Fruit fly (Drosophila melanogaster) whole organism, adult: ENCODE data around the gene mthl14.

Experiments used
- CG12768 ChIP-seq: fragments of 200-800 bp; sonication (Bioruptor generic); optimal IDR thresholded peaks from 2 replicates; lab custom pipeline; 2017; ENCODE audit warnings: missing biosample characterization, missing genetic modification characterization, mild to moderate bottlenecking, moderate library complexity, missing genetic modification reagents
- CG14711 ChIP-seq: fragments of 200-800 bp; sonication (Bioruptor generic); optimal IDR thresholded peaks from 2 replicates; lab custom pipeline; 2018; ENCODE audit warnings: missing biosample characterization, mild to moderate bottlenecking, missing genetic modification characterization, moderate library complexity
- CG1620 ChIP-seq: fragments of 200-800 bp; sonication (Bioruptor generic); optimal IDR thresholded peaks from 2 replicates; lab custom pipeline; 2016; ENCODE audit warnings: missing biosample characterization, missing genetic modification characterization
- CG33017 ChIP-seq: fragments of 200-800 bp; sonication (Bioruptor generic); optimal IDR thresholded peaks from 2 replicates; lab custom pipeline; 2018; ENCODE audit warnings: missing biosample characterization, mild to moderate bottlenecking, missing genetic modification characterization, moderate library complexity
- CG5204 ChIP-seq: fragments of 200-800 bp; sonication (Bioruptor generic); optimal IDR thresholded peaks from 2 replicates; lab custom pipeline; 2016; ENCODE audit warnings: missing biosample characterization, missing genetic modification characterization
- Hr96 ChIP-seq: fragments of 200-800 bp; sonication (Bioruptor generic); optimal IDR thresholded peaks from 2 replicates; lab custom pipeline; 2016; ENCODE audit warnings: missing biosample characterization, missing genetic modification characterization
- bab1 ChIP-seq: fragments of 200-800 bp; sonication (Bioruptor generic); optimal IDR thresholded peaks from 3 replicates; lab custom pipeline; 2019; ENCODE audit warnings: missing biosample characterization, mild to moderate bottlenecking, missing genetic modification characterization, moderate library complexity
- ovo ChIP-seq: fragments of 200-800 bp; sonication (Bioruptor generic); optimal IDR thresholded peaks from 2 replicates; lab custom pipeline; 2016; ENCODE audit warnings: missing biosample characterization, missing genetic modification characterization
- pad ChIP-seq: fragments of 200-800 bp; sonication (Bioruptor generic); optimal IDR thresholded peaks from 3 replicates; lab custom pipeline; 2017; ENCODE audit warnings: missing biosample characterization, missing genetic modification characterization, mild to moderate bottlenecking, moderate library complexity, missing genetic modification reagents
- toe ChIP-seq: fragments of 200-800 bp; sonication (Bioruptor generic); optimal IDR thresholded peaks from 2 replicates; lab custom pipeline; 2016; ENCODE audit warnings: missing biosample characterization, missing genetic modification characterization

DNA sequence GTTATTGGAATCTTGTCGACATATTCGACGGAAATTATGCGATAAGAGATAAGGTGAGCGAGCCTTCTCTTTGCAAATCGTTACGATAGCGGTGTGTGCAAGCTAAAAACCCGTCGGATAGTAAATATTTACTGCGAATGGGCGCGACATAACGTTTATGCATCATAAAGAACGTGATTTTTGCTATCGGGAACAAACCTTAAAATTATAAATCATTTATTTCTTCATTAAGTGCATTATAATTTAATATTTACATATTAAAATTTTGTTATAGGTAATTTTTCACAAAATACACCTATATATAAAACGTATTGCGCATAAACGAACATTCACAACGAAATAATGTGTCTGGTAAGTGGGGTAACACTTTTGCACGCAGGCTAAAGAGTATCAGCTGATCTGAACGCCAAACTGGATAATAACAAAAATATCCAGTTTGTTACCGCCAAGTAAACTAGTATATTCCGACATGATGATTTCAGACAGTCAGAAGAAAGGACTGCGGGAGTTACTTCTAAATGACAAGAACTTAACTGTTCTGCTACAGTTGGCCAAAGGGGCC, 41.5 kb upstream of the mthl14 start, which contains the start of the genes Gk1 and CG13876:
- no peak for TF ChIP-seq CG5204
- TF ChIP-seq ovo: peak; percentile 90
- no peak for TF ChIP-seq toe
- TF ChIP-seq pad (GFP tag; lab: Kevin White, UChicago): peak; percentile 89
- TF ChIP-seq CG12768 (GFP tag; lab: Kevin White, UChicago): peak; percentile 97
- TF ChIP-seq CG33017 (tag; lab: Kevin White, UChicago): peak; percentile 99
- TF ChIP-seq Hr96 (GFP tag; lab: Kevin White, UChicago): no peak
- peak; percentile 99 for TF ChIP-seq bab1 (GFP tag; lab: Kevin White, UChicago)
- TF ChIP-seq CG14711 (tag; lab: Kevin White, UChicago): peak; percentile 97
- TF ChIP-seq CG1620 (GFP tag; lab: Kevin White, UChicago): peak; percentile 86
